Worm (Caenorhabditis elegans) whole organism, L4 larva: ENCODE measurements around the gene ints-7.

Source experiments
- D1046.2 ChIP-seq: fragments of 200-800 bp; sonication (Bioruptor generic); IDR thresholded peaks from 2 replicates; pipeline ENCODE4 v1.3.6; 2022; ENCODE audit warnings: missing genetic modification characterization, missing compliant biosample characterization
- F26F4.8 ChIP-seq: fragments of 200-800 bp; sonication (Bioruptor generic); conservative IDR thresholded peaks from 2 replicates; pipeline ENCODE4 v1.3.6; 2022; ENCODE audit warnings: missing genetic modification characterization, missing compliant biosample characterization
- F44E2.7 ChIP-seq: fragments of 200-800 bp; sonication (Bioruptor generic); IDR thresholded peaks from 2 replicates; pipeline ENCODE4 v2.1.2; 2022; ENCODE audit warnings: missing genetic modification characterization, missing compliant biosample characterization
- Y105C5A.15 ChIP-seq: fragments of 200-800 bp; sonication (Bioruptor generic); IDR thresholded peaks from 2 replicates; pipeline ENCODE4 v1.3.6; 2022; ENCODE audit warnings: missing genetic modification characterization, missing compliant biosample characterization
- ZK337.2 ChIP-seq: fragments of 200-800 bp; sonication (Bioruptor generic); IDR thresholded peaks from 2 replicates; pipeline ENCODE4 v1.3.6; 2022; ENCODE audit warnings: missing genetic modification reagents, missing genetic modification characterization, missing compliant biosample characterization
- ZK546.5 ChIP-seq, 2 experiments: sonication (generic microtip); optimal IDR thresholded peaks; 2 replicates each; lab custom pipeline; 2017; ENCODE audit warnings: missing biosample characterization in 2 of 2, missing genetic modification characterization in 2 of 2
- aha-1 ChIP-seq: fragments of 150-350 bp; peaks from one replicate; lab custom pipeline; 2014; ENCODE audit warnings: missing biosample characterization, missing genetic modification characterization
- aly-2 ChIP-seq: sonication (generic microtip); optimal IDR thresholded peaks from 2 replicates; lab custom pipeline; 2018; ENCODE audit warnings: missing biosample characterization, missing genetic modification characterization
- ama-1 ChIP-seq: fragments of 150-350 bp; optimal IDR thresholded peaks from 2 replicates; lab custom pipeline; 2014; ENCODE audit warnings: inconsistent platforms, mixed read lengths
- arid-1 ChIP-seq: fragments of 200-800 bp; sonication (Bioruptor generic); conservative IDR thresholded peaks from 2 replicates; pipeline ENCODE4 v1.3.6; 2022; ENCODE audit warnings: missing genetic modification reagents, missing genetic modification characterization, missing compliant biosample characterization
- attf-4 ChIP-seq: sonication (generic microtip); optimal IDR thresholded peaks from 3 replicates; lab custom pipeline; 2017; ENCODE audit warnings: missing biosample characterization, missing genetic modification characterization
- ceh-20 ChIP-seq: fragments of 200-800 bp; sonication (Bioruptor generic); IDR thresholded peaks from 2 replicates; pipeline ENCODE4 v1.3.6; 2022; ENCODE audit warnings: missing genetic modification reagents, missing genetic modification characterization, missing compliant biosample characterization
- ceh-32 ChIP-seq: sonication (generic microtip); optimal IDR thresholded peaks from 2 replicates; lab custom pipeline; 2016; ENCODE audit warnings: mild to moderate bottlenecking, missing genetic modification characterization, missing compliant biosample characterization; ENCODE audit not compliant: poor library complexity
- ceh-82 ChIP-seq: sonication (generic microtip); optimal IDR thresholded peaks from 2 replicates; lab custom pipeline; 2017; ENCODE audit warnings: missing biosample characterization, missing genetic modification characterization
- ces-1 ChIP-seq: fragments of 150-350 bp; sonication (generic microtip); optimal IDR thresholded peaks from 4 replicates; lab custom pipeline; 2014; ENCODE audit warnings: missing biosample characterization, missing genetic modification reagents, missing genetic modification characterization
- ctbp-1 ChIP-seq: fragments of 200-800 bp; sonication (Bioruptor generic); IDR thresholded peaks from 2 replicates; pipeline ENCODE4 v1.3.6; 2022; ENCODE audit warnings: missing genetic modification reagents, missing genetic modification characterization, missing compliant biosample characterization
- daf-16 ChIP-seq, 3 experiments: sonication (generic microtip); optimal IDR thresholded peaks; 2 replicates each; lab custom pipeline; 2016 to 2017; ENCODE audit warnings: missing genetic modification characterization in 3 of 3, missing genetic modification reagents in 3 of 3, mild to moderate bottlenecking in 2 of 3, missing compliant biosample characterization in 2 of 3, missing biosample characterization in 1 of 3, moderate library complexity in 1 of 3
- dmd-9 ChIP-seq: fragments of 200-800 bp; sonication (Bioruptor generic); IDR thresholded peaks from 2 replicates; pipeline ENCODE4 v1.3.6; 2022; ENCODE audit warnings: missing genetic modification reagents, missing genetic modification characterization, missing compliant biosample characterization
- duxl-1 ChIP-seq: sonication (generic microtip); optimal IDR thresholded peaks from 2 replicates; lab custom pipeline; 2016; ENCODE audit warnings: mild to moderate bottlenecking, missing genetic modification characterization, moderate library complexity, missing compliant biosample characterization; ENCODE audit not compliant: poor library complexity
- egl-27 ChIP-seq: sonication (generic microtip); optimal IDR thresholded peaks from 3 replicates; lab custom pipeline; 2017; ENCODE audit warnings: missing biosample characterization, missing genetic modification reagents, missing genetic modification characterization
- fkh-10 ChIP-seq: fragments of 150-350 bp; optimal IDR thresholded peaks from 2 replicates; lab custom pipeline; 2014; ENCODE audit warnings: missing biosample characterization, missing genetic modification reagents, missing genetic modification characterization
- gei-8 ChIP-seq: fragments of 200-800 bp; sonication (Bioruptor generic); optimal IDR thresholded peaks from 2 replicates; lab custom pipeline; 2018; ENCODE audit warnings: mild to moderate bottlenecking, missing genetic modification characterization, missing compliant biosample characterization
- hlh-30 ChIP-seq: sonication (generic microtip); optimal IDR thresholded peaks from 2 replicates; lab custom pipeline; 2017; ENCODE audit warnings: antibody characterized with exemption, mild to moderate bottlenecking, missing genetic modification characterization, missing compliant biosample characterization; ENCODE audit not compliant: insufficient read depth
- hmg-1.1 ChIP-seq: fragments of 200-800 bp; sonication (Bioruptor generic); IDR thresholded peaks from 2 replicates; pipeline ENCODE4 v1.3.6; 2022; ENCODE audit warnings: missing genetic modification reagents, missing genetic modification characterization, missing compliant biosample characterization
- lin-13 ChIP-seq: fragments of 150-350 bp; optimal IDR thresholded peaks from 2 replicates; lab custom pipeline; 2014; ENCODE audit warnings: missing biosample characterization, missing genetic modification reagents, missing genetic modification characterization
- lin-15B ChIP-seq: fragments of 150-350 bp; sonication (generic microtip); optimal IDR thresholded peaks from 3 replicates; lab custom pipeline; 2014; ENCODE audit warnings: missing biosample characterization, missing genetic modification characterization
- lir-3 ChIP-seq: sonication (generic microtip); optimal IDR thresholded peaks from 2 replicates; lab custom pipeline; 2016; ENCODE audit warnings: mild to moderate bottlenecking, missing genetic modification characterization, missing compliant biosample characterization
- madf-5 ChIP-seq, 2 experiments: fragments of 200-800 bp; sonication (Bioruptor generic); IDR thresholded peaks; 2 replicates each; pipeline ENCODE4 v1.3.6; 2022; ENCODE audit warnings: missing compliant biosample characterization in 2 of 2, missing genetic modification characterization in 2 of 2
- madf-9 ChIP-seq: fragments of 200-800 bp; sonication (Bioruptor generic); conservative IDR thresholded peaks from 2 replicates; pipeline ENCODE4 v1.3.6; 2022; ENCODE audit warnings: missing genetic modification reagents, missing genetic modification characterization, missing compliant biosample characterization
- mdl-1 ChIP-seq, 2 experiments: fragments of 150-350 bp in 1 of 2; sonication (generic microtip) in 1 of 2; optimal IDR thresholded peaks; 2 replicates each; lab custom pipeline; 2014 to 2017; ENCODE audit warnings: missing biosample characterization in 2 of 2, missing genetic modification characterization in 2 of 2
- mdt-29 ChIP-seq: fragments of 200-800 bp; sonication (Bioruptor generic); IDR thresholded peaks from 2 replicates; pipeline ENCODE4 v1.3.6; 2022; ENCODE audit warnings: missing genetic modification reagents, missing genetic modification characterization, missing compliant biosample characterization
- mes-2 ChIP-seq: sonication (generic microtip); optimal IDR thresholded peaks from 2 replicates; lab custom pipeline; 2016; ENCODE audit warnings: missing genotype, mild to moderate bottlenecking, missing genetic modification characterization, missing compliant biosample characterization; ENCODE audit not compliant: poor library complexity, severe bottlenecking
- nhr-11 ChIP-seq: fragments of 150-350 bp; optimal IDR thresholded peaks from 2 replicates; lab custom pipeline; 2014; ENCODE audit warnings: missing biosample characterization, missing genetic modification characterization
- nhr-237 ChIP-seq: sonication (generic microtip); optimal IDR thresholded peaks from 2 replicates; lab custom pipeline; 2017; ENCODE audit warnings: missing biosample characterization, missing genetic modification characterization
- nhr-28 ChIP-seq: fragments of 150-350 bp; optimal IDR thresholded peaks from 2 replicates; lab custom pipeline; 2014; ENCODE audit warnings: missing biosample characterization, missing genetic modification characterization
- nhr-42 ChIP-seq: fragments of 200-800 bp; sonication (Bioruptor generic); IDR thresholded peaks from 2 replicates; pipeline ENCODE4 v1.3.6; 2022; ENCODE audit warnings: missing genetic modification characterization, missing compliant biosample characterization
- nhr-48 ChIP-seq: sonication (generic microtip); optimal IDR thresholded peaks from 2 replicates; lab custom pipeline; 2016; ENCODE audit warnings: mild to moderate bottlenecking, missing genetic modification characterization, missing compliant biosample characterization
- nhr-6 ChIP-seq: fragments of 150-350 bp; optimal IDR thresholded peaks from 2 replicates; lab custom pipeline; 2014; ENCODE audit warnings: missing biosample characterization, missing genetic modification characterization
- nhr-77 ChIP-seq: fragments of 150-350 bp; optimal IDR thresholded peaks from 2 replicates; lab custom pipeline; 2014; ENCODE audit warnings: missing biosample characterization, missing genetic modification characterization
- pha-4 ChIP-seq, 2 experiments: fragments of 150-350 bp in 1 of 2; fragments of 200-800 bp in 1 of 2; sonication (Bioruptor generic) in 1 of 2; IDR thresholded peaks in 1 of 2; optimal IDR thresholded peaks in 1 of 2; 2 replicates each; pipeline versions ENCODE4 v1.3.6 to Lab custom; 2014 to 2022; ENCODE audit warnings: missing genetic modification characterization in 2 of 2, missing genetic modification reagents in 2 of 2, missing biosample characterization in 1 of 2, missing compliant biosample characterization in 1 of 2
- php-3 ChIP-seq: fragments of 200-800 bp; sonication (Bioruptor generic); IDR thresholded peaks from 2 replicates; pipeline ENCODE4 v1.3.6; 2022; ENCODE audit warnings: missing genetic modification reagents, missing genetic modification characterization, missing compliant biosample characterization
- pqm-1 ChIP-seq: sonication (generic microtip); optimal IDR thresholded peaks from 2 replicates; lab custom pipeline; 2017; ENCODE audit warnings: missing biosample characterization, missing genetic modification characterization
- saeg-2 ChIP-seq: fragments of 200-800 bp; sonication (Bioruptor generic); IDR thresholded peaks from 2 replicates; pipeline ENCODE4 v1.3.6; 2022; ENCODE audit warnings: missing genetic modification reagents, missing genetic modification characterization, missing compliant biosample characterization
- sdz-12 ChIP-seq: fragments of 200-800 bp; sonication (Bioruptor generic); optimal IDR thresholded peaks from 2 replicates; lab custom pipeline; 2018; ENCODE audit warnings: mild to moderate bottlenecking, missing genetic modification characterization, missing compliant biosample characterization
- set-16 ChIP-seq: fragments of 200-800 bp; sonication (Bioruptor generic); IDR thresholded peaks from 2 replicates; pipeline ENCODE4 v1.3.6; 2022; ENCODE audit warnings: missing genetic modification reagents, missing genetic modification characterization, missing compliant biosample characterization
- skn-1 ChIP-seq: fragments of 150-350 bp; optimal IDR thresholded peaks from 2 replicates; lab custom pipeline; 2014; ENCODE audit warnings: missing biosample characterization, missing genetic modification characterization
- unc-130 ChIP-seq: sonication (generic microtip); optimal IDR thresholded peaks from 2 replicates; lab custom pipeline; 2016; ENCODE audit warnings: missing genetic modification reagents, missing genetic modification characterization, missing compliant biosample characterization
- zfp-3 ChIP-seq: fragments of 200-800 bp; sonication (Bioruptor generic); conservative IDR thresholded peaks from 2 replicates; pipeline ENCODE4 v1.3.6; 2022; ENCODE audit warnings: missing genetic modification reagents, missing genetic modification characterization, missing compliant biosample characterization
- ztf-11 ChIP-seq: fragments of 150-350 bp; optimal IDR thresholded peaks from 2 replicates; lab custom pipeline; 2014; ENCODE audit warnings: missing biosample characterization, missing genetic modification characterization
- ztf-7 ChIP-seq: fragments of 150-350 bp; optimal IDR thresholded peaks from 2 replicates; lab custom pipeline; 2014; ENCODE audit warnings: missing biosample characterization, missing genetic modification characterization

ints-7 gene

ce11 chrII:11634057-11634676, 51.5 kb downstream of the ints-7 start (continued):
- TF ChIP-seq nhr-11 (tag; lab: Kevin White, UChicago) (peak; percentile 89), aly-2 (no peak), dmd-9 (0 out of 2 replicates have a peak, but pooled peaks have one; percentile 57), F26F4.8 (GFP tag; lab: Robert Waterston, UW) (no peak), ZK546.5 (tag; optimal IDR thresholded peaks at IDR 0.05; lab: Kevin White, UChicago) (no peak), zfp-3 (no peak), pha-4 (GFP tag; IDR thresholded peaks at IDR 0.05; lab: Robert Waterston, UW) (peak; percentile 80), pha-4 (tag; optimal IDR thresholded peaks at IDR 0.05; lab: Kevin White, UChicago) (no peak), hmg-1.1 (GFP tag; lab: Robert Waterston, UW) (peak; percentile 97), egl-27 (tag; lab: Kevin White, UChicago) (no peak), Y105C5A.15 (GFP tag; lab: Robert Waterston, UW) (no peak), hlh-30 (tag; lab: Kevin White, UChicago) (peak; percentile 98), ZK337.2 (GFP tag; lab: Robert Waterston, UW) (no peak), php-3 (GFP tag; lab: Robert Waterston, UW) (peak; percentile 65), ama-1 (lab: Kevin White, UChicago) (peak; percentile 74), mdl-1 (tag; optimal IDR thresholded peaks at IDR 0.05; lab: Kevin White, UChicago) (peak; percentile 84 to 97), fkh-10 (GFP tag; lab: Kevin White, UChicago) (peak; percentile 25), nhr-42 (GFP tag; lab: Robert Waterston, UW) (0 out of 2 replicates have a peak, but pooled peaks have one; percentile 51), duxl-1 (tag; lab: Kevin White, UChicago) (peak; percentile 73), nhr-28 (peak; percentile 84), ceh-20 (peak; percentile 84; the same call in 1 of the 2 replicates), madf-9 (GFP tag; lab: Robert Waterston, UW) (no peak), mdt-29 (GFP tag; lab: Robert Waterston, UW) (no peak; the same call in 1 of the 2 replicates), aha-1 (tag; lab: Kevin White, UChicago) (peak; percentile 98), lin-13 (peak; percentile 66), unc-130 (GFP tag; lab: Kevin White, UChicago) (no peak), nhr-237 (tag; lab: Kevin White, UChicago) (peak; percentile 12), ceh-82 (tag; lab: Kevin White, UChicago) (no peak), lin-15B (tag; lab: Kevin White, UChicago) (no peak), gei-8 (GFP tag; lab: Kevin White, UChicago) (peak; percentile 51), skn-1 (tag; lab: Kevin White, UChicago) (no peak), daf-16 (GFP tag; optimal IDR thresholded peaks at IDR 0.05; lab: Kevin White, UChicago) (peak; percentile 4 to 40), daf-16 (tag; optimal IDR thresholded peaks at IDR 0.05; lab: Kevin White, UChicago) (peak; percentile 57), attf-4 (tag; lab: Kevin White, UChicago) (no peak), ces-1 (GFP tag; lab: Kevin White, UChicago) (no peak), mes-2 (tag; lab: Kevin White, UChicago) (peak; percentile 81), D1046.2 (0 out of 2 replicates have a peak, but pooled peaks have one; percentile 40), arid-1 (GFP tag; lab: Robert Waterston, UW) (peak; percentile 80), set-16 (GFP tag; lab: Robert Waterston, UW) (peak; percentile 96), lir-3 (tag; lab: Kevin White, UChicago) (no peak), madf-5 (GFP tag; IDR thresholded peaks at IDR 0.05; lab: Robert Waterston, UW) (no peak), ctbp-1 (GFP tag; lab: Robert Waterston, UW) (peak; percentile 88), F44E2.7 (GFP tag; lab: Robert Waterston, UW) (no peak), nhr-77 (tag; lab: Kevin White, UChicago) (peak; percentile 46), ztf-11 (tag; lab: Kevin White, UChicago) (no peak), sdz-12 (GFP tag; lab: Kevin White, UChicago) (peak; percentile 4), saeg-2 (no peak), nhr-6 (tag; lab: Kevin White, UChicago) (peak; percentile 78), nhr-48 (peak; percentile 80), ztf-7 (tag; lab: Kevin White, UChicago) (peak; percentile 72), ceh-32 (tag; lab: Kevin White, UChicago) (no peak), pqm-1 (no peak)
